Worm (Caenorhabditis elegans) whole organism, L2 larva: Measurements from ENCODE around the gene R02D5.9.

ENCODE experiments used
- C34F6.9 ChIP-seq: fragments of 150-350 bp; optimal IDR thresholded peaks from 2 replicates; lab custom pipeline; 2014; ENCODE audit warnings: missing biosample characterization, missing genetic modification characterization
- F13H6.1 ChIP-seq: sonication (generic microtip); optimal IDR thresholded peaks from 2 replicates; lab custom pipeline; 2016; ENCODE audit warnings: missing genetic modification characterization, missing compliant biosample characterization
- R02D3.7 ChIP-seq: fragments of 150-350 bp; optimal IDR thresholded peaks from 2 replicates; lab custom pipeline; 2014; ENCODE audit warnings: missing biosample characterization, missing genetic modification characterization
- Y55F3AM.14 ChIP-seq: fragments of 200-800 bp; sonication (Bioruptor generic); optimal IDR thresholded peaks from 2 replicates; lab custom pipeline; 2018; ENCODE audit warnings: mild to moderate bottlenecking, missing genetic modification characterization, missing compliant biosample characterization
- aly-2 ChIP-seq: fragments of 150-350 bp; optimal IDR thresholded peaks from 2 replicates; lab custom pipeline; 2014; ENCODE audit warnings: missing biosample characterization, missing genetic modification characterization
- blmp-1 ChIP-seq: sonication (generic microtip); optimal IDR thresholded peaks from 2 replicates; lab custom pipeline; 2017; ENCODE audit warnings: missing genetic modification characterization, mild to moderate bottlenecking, missing compliant biosample characterization, antibody characterized with exemption, moderate library complexity; ENCODE audit not compliant: insufficient read depth
- ceh-16 ChIP-seq: fragments of 150-350 bp; optimal IDR thresholded peaks from 2 replicates; lab custom pipeline; 2014; ENCODE audit warnings: missing biosample characterization, missing genetic modification characterization
- crh-2 ChIP-seq: sonication (generic microtip); optimal IDR thresholded peaks from 2 replicates; lab custom pipeline; 2017; ENCODE audit warnings: missing biosample characterization, missing genetic modification characterization
- dmd-4 ChIP-seq: sonication (generic microtip); optimal IDR thresholded peaks from 2 replicates; lab custom pipeline; 2017; ENCODE audit warnings: missing biosample characterization, missing genetic modification characterization
- elt-1 ChIP-seq: fragments of 150-350 bp; optimal IDR thresholded peaks from 2 replicates; lab custom pipeline; 2014; ENCODE audit warnings: missing biosample characterization, missing genetic modification characterization
- fos-1 ChIP-seq: fragments of 150-350 bp; optimal IDR thresholded peaks from 2 replicates; lab custom pipeline; 2014; ENCODE audit warnings: missing biosample characterization, missing genetic modification characterization
- gmeb-1 ChIP-seq: fragments of 150-350 bp; optimal IDR thresholded peaks from 2 replicates; lab custom pipeline; 2014; ENCODE audit warnings: missing biosample characterization, missing genetic modification characterization
- lin-11 ChIP-seq: fragments of 150-350 bp; sonication (generic microtip); optimal IDR thresholded peaks from 2 replicates; lab custom pipeline; 2014; ENCODE audit warnings: missing biosample characterization, missing genetic modification characterization, inconsistent platforms, mixed read lengths
- lin-13 ChIP-seq: fragments of 150-350 bp; optimal IDR thresholded peaks from 2 replicates; lab custom pipeline; 2014; ENCODE audit warnings: missing biosample characterization, missing genetic modification reagents, missing genetic modification characterization
- mab-5 ChIP-seq: fragments of 150-350 bp; optimal IDR thresholded peaks from 2 replicates; lab custom pipeline; 2014; ENCODE audit warnings: missing biosample characterization, missing genetic modification characterization
- mdl-1 ChIP-seq, 2 experiments: fragments of 150-350 bp in 1 of 2; sonication (generic microtip) in 1 of 2; optimal IDR thresholded peaks; 2 replicates each; lab custom pipeline; 2017; ENCODE audit warnings: missing biosample characterization in 2 of 2, missing genetic modification characterization in 2 of 2
- nhr-12 ChIP-seq: fragments of 150-350 bp; optimal IDR thresholded peaks from 2 replicates; lab custom pipeline; 2014; ENCODE audit warnings: missing biosample characterization, missing genetic modification characterization
- nhr-129 ChIP-seq: fragments of 150-350 bp; optimal IDR thresholded peaks from 2 replicates; lab custom pipeline; 2014; ENCODE audit warnings: missing biosample characterization, missing genetic modification characterization
- nhr-25 ChIP-seq: fragments of 150-350 bp; sonication (generic microtip); optimal IDR thresholded peaks from 3 replicates; lab custom pipeline; 2014; ENCODE audit warnings: missing biosample characterization, missing genetic modification characterization
- sem-4 ChIP-seq: fragments of 150-350 bp; optimal IDR thresholded peaks from 2 replicates; lab custom pipeline; 2014; ENCODE audit warnings: missing biosample characterization, missing genetic modification reagents, missing genetic modification characterization
- skn-1 ChIP-seq: sonication (generic microtip); optimal IDR thresholded peaks from 2 replicates; lab custom pipeline; 2017; ENCODE audit warnings: missing biosample characterization, missing genetic modification characterization
- sma-3 ChIP-seq: sonication (generic microtip); optimal IDR thresholded peaks from 2 replicates; lab custom pipeline; 2016; ENCODE audit warnings: missing genetic modification reagents, missing genetic modification characterization, missing compliant biosample characterization
- sma-9 ChIP-seq, 2 experiments: fragments of 150-350 bp in 1 of 2; sonication (generic microtip) in 1 of 2; optimal IDR thresholded peaks; 2 replicates each; lab custom pipeline; 2014 to 2016; ENCODE audit warnings: missing genetic modification characterization in 2 of 2, mild to moderate bottlenecking in 1 of 2, missing biosample characterization in 1 of 2, missing compliant biosample characterization in 1 of 2, missing genetic modification reagents in 1 of 2, moderate library complexity in 1 of 2
- snpc-4 ChIP-seq: fragments of 150-350 bp; optimal IDR thresholded peaks from 2 replicates; lab custom pipeline; 2014; ENCODE audit warnings: missing biosample characterization, missing genetic modification characterization
- unc-39 ChIP-seq: fragments of 150-350 bp; optimal IDR thresholded peaks from 2 replicates; lab custom pipeline; 2014; ENCODE audit warnings: missing biosample characterization, missing genetic modification characterization
- unc-55 ChIP-seq: fragments of 150-350 bp; sonication (generic microtip); optimal IDR thresholded peaks from 3 replicates; lab custom pipeline; 2014; ENCODE audit warnings: missing biosample characterization, missing genetic modification reagents, missing genetic modification characterization
- zag-1 ChIP-seq: fragments of 150-350 bp; optimal IDR thresholded peaks from 2 replicates; lab custom pipeline; 2014; ENCODE audit warnings: missing biosample characterization, missing genetic modification characterization
- ztf-1 ChIP-seq: fragments of 200-800 bp; sonication (Bioruptor generic); conservative IDR thresholded peaks from 2 replicates; pipeline ENCODE4 v1.3.6; 2022; ENCODE audit warnings: missing genetic modification characterization, missing compliant biosample characterization
- ztf-11 ChIP-seq: sonication (generic microtip); optimal IDR thresholded peaks from 2 replicates; lab custom pipeline; 2017; ENCODE audit warnings: missing biosample characterization, missing genetic modification characterization

Gene R02D5.9

DNA sequence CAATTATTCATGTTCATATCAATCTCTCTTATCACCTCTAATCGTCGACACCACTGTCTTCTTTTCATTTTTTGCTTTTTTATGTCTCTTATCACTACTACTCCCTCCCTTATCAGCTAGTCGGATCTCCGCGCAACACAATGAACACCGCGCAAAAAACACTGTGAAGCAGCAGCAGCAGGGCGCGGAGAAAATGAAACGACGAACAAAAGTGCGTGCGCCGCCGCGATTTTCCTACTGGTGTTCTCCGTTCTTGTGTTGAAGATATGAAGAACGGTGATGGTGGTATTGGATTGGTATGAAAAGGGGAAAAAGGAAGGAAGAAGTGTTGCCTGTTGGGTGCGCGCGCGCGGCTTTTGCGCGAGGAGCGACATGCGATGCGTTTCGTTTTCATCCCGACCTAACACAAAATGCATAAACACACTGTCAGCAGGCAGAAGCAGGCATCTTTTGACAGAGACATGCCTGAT is 5.1 kb downstream of the R02D5.9 start (continued):
- no peak for TF ChIP-seq C34F6.9 (tag; lab: Kevin White, UChicago)
- peak; percentile 85 for TF ChIP-seq elt-1 (tag; lab: Kevin White, UChicago)
- peak; percentile 44 for TF ChIP-seq sma-3 (GFP tag; lab: Kevin White, UChicago)
- peak; percentile 33 for TF ChIP-seq blmp-1 (tag; lab: Kevin White, UChicago)
- TF ChIP-seq zag-1 (tag; lab: Kevin White, UChicago), result no peak
- TF ChIP-seq, all 48 proteins: peak for 13

DNA sequence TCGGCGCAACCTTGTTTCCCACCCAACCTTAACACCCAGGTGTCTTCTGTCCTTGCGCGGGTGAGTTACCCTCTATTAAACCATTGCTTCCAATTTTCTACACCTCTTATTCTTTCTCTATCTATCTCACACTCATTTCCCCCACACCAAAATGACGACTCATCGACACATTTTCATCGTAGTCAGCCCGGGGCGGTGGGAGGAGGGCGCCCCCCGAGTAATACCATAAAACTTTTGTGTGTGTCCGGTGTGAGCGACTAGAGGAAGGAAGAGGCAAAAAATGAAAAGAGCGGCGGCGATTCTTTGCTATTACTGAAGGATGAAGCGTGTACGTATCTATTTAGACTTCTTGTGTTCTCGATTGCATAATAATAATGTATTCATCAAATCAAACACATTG is 6.1 kb downstream of the R02D5.9 start:
- TF ChIP-seq nhr-25 (no peak), fos-1 (tag; lab: Kevin White, UChicago) (peak; percentile 68), ceh-16 (tag; lab: Kevin White, UChicago) (peak; percentile 41)

ce11 chrV:14504120-14504519 is 6.8 kb downstream of the R02D5.9 start:
- TF ChIP-seq fos-1 (tag; lab: Kevin White, UChicago) (peak; percentile 32), mab-5 (tag; lab: Kevin White, UChicago) (no peak)

- TF ChIP-seq dmd-4 (tag; lab: Kevin White, UChicago) (no peak), gmeb-1 (tag; lab: Kevin White, UChicago) (no peak), sma-3 (GFP tag; lab: Kevin White, UChicago) (peak; percentile 8), elt-1 (tag; lab: Kevin White, UChicago) (no peak), lin-11 (tag; lab: Kevin White, UChicago) (no peak), fos-1 (tag; lab: Kevin White, UChicago) (peak; percentile 92), skn-1 (tag; lab: Kevin White, UChicago) (peak; percentile 47), sem-4 (tag; lab: Kevin White, UChicago) (no peak), sma-9 (GFP tag; optimal IDR thresholded peaks at IDR 0.05; lab: Kevin White, UChicago) (peak; percentile 1), sma-9 (tag; optimal IDR thresholded peaks at IDR 0.05; lab: Kevin White, UChicago) (no peak), ztf-11 (tag; lab: Kevin White, UChicago) (no peak)
- TF ChIP-seq, all 48 proteins: peak for 4
These were observed 7.9 kb downstream of the R02D5.9 start for ce11 chrV:14503065-14503464.

ce11 chrV:14501136-14501535 is 9.8 kb downstream of the R02D5.9 start, which contains the start of gene R02D5.24:
TSS of gene R02D5.24 (plus strand) at chrV:14501340.
- no peak for TF ChIP-seq ztf-11 (tag; lab: Kevin White, UChicago)
- no peak for TF ChIP-seq Y55F3AM.14
- no peak for TF ChIP-seq sem-4 (tag; lab: Kevin White, UChicago)
- TF ChIP-seq C34F6.9 (tag; lab: Kevin White, UChicago), result no peak
- TF ChIP-seq crh-2, result no peak
- TF ChIP-seq sma-3 (GFP tag; lab: Kevin White, UChicago), result no peak
- no peak for TF ChIP-seq nhr-12 (tag; lab: Kevin White, UChicago)
- TF ChIP-seq lin-13, result no peak
- no peak for TF ChIP-seq unc-55

DNA sequence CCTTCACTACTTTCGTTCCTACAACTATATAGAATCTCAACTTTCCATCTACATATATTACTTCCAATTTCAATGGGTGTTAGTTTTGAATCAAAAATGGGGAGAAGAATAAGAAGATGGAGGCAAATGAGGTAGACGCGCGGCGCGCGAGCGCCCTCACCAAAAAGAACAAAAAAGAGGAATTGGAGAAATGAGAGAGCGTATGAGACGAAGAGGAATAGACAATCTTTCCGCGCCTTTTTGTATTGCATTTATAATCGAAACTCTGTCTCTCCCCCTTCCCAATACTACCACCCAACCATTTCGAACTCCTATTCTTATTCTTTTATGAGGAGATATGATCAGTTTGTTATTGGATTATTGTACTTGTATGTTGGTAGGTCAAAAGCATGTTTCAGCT is 10.4 kb downstream of the R02D5.9 start:
- TF ChIP-seq unc-55, result peak; percentile 24
- no peak for TF ChIP-seq nhr-25

DNA sequence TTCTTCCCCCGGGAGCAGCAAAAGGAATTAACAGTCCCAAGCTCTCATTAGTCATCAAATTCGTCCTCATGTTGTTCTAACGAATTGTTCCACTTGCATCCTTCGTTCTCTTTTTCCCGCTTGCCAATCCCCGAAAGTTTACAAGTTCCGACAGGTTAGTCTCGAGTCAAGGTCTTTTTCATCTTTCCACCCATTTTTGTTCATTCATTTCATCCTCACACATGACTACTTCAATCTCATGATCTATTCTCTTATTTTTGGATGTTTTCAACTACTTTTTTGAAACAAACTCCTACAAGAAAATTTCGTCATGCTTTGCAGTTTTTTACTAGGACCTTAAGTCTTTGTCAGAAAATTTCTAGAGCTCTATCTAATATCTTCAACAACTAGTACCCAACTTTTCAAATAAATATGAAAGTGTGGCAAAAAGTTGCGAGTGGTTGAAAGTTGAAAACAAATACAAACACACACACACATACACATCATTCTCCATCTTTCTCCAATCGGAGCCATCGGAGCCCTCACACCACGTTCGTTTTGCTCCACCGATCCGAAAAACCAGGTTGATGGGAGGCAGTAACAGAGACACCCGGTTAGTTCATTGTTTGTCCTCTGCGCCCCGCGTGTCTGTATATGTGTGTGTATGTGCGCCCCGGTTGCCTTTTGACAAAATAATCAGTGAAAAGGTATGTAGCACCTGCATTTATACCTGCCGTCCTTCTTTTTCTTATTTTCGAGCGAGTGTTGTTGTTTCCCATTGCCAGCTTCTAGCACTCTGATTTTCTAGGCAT is 11.7 kb downstream of the R02D5.9 start:
- TF ChIP-seq R02D3.7 (tag; lab: Kevin White, UChicago) (no peak), unc-39 (tag; lab: Kevin White, UChicago) (no peak), mdl-1 (tag; optimal IDR thresholded peaks at IDR 0.05; lab: Kevin White, UChicago) (no peak), F13H6.1 (tag; lab: Kevin White, UChicago) (peak; percentile 32), aly-2 (no peak), C34F6.9 (tag; lab: Kevin White, UChicago) (peak; percentile 11), ztf-1 (GFP tag; lab: Robert Waterston, UW) (no peak), snpc-4 (no peak), gmeb-1 (tag; lab: Kevin White, UChicago) (no peak), skn-1 (tag; lab: Kevin White, UChicago) (no peak), nhr-25 (peak; percentile 31), ceh-16 (tag; lab: Kevin White, UChicago) (no peak), nhr-129 (tag; lab: Kevin White, UChicago) (peak; percentile 54), blmp-1 (tag; lab: Kevin White, UChicago) (no peak), elt-1 (tag; lab: Kevin White, UChicago) (no peak)
